Worm (Caenorhabditis elegans) whole organism, L2 larva: ENCODE measurements around the gene D2096.6.

Experiments
- alr-1 ChIP-seq: fragments of 150-350 bp; optimal IDR thresholded peaks from 2 replicates; lab custom pipeline; 2014; ENCODE audit warnings: missing biosample characterization, missing genetic modification characterization
- nhr-129 ChIP-seq: fragments of 150-350 bp; optimal IDR thresholded peaks from 2 replicates; lab custom pipeline; 2014; ENCODE audit warnings: missing biosample characterization, missing genetic modification characterization
- unc-62 ChIP-seq: fragments of 150-350 bp; optimal IDR thresholded peaks from 2 replicates; lab custom pipeline; 2014; ENCODE audit warnings: missing biosample characterization, missing genetic modification reagents, missing genetic modification characterization
- ztf-4 ChIP-seq: fragments of 150-350 bp; optimal IDR thresholded peaks from 2 replicates; lab custom pipeline; 2014; ENCODE audit warnings: missing biosample characterization, missing genetic modification characterization

ce11 chrIV:8397814-8398213, 28.8 kb upstream of the D2096.6 start:
- no peak for TF ChIP-seq ztf-4
- no peak for TF ChIP-seq unc-62
- no peak for TF ChIP-seq nhr-129 (tag; lab: Kevin White, UChicago)
- TF ChIP-seq alr-1: no peak
